Worm (Caenorhabditis elegans) whole organism, L1 larva: ENCODE measurements around the gene gplb-1.

Experiments used
- ama-1 ChIP-seq: fragments of 150-350 bp; optimal IDR thresholded peaks from 2 replicates; lab custom pipeline; 2014
- ceh-63 ChIP-seq: fragments of 200-800 bp; sonication (Bioruptor generic); optimal IDR thresholded peaks from 2 replicates; lab custom pipeline; 2018; ENCODE audit warnings: mild to moderate bottlenecking, missing genetic modification characterization, missing compliant biosample characterization
- fkh-8 ChIP-seq: sonication (generic microtip); optimal IDR thresholded peaks from 2 replicates; lab custom pipeline; 2016; ENCODE audit warnings: mild to moderate bottlenecking, missing genetic modification characterization, missing compliant biosample characterization
- lin-39 ChIP-seq: fragments of 150-350 bp; optimal IDR thresholded peaks from 2 replicates; lab custom pipeline; 2014; ENCODE audit warnings: missing biosample characterization, missing genetic modification reagents, missing genetic modification characterization
- snu-23 ChIP-seq: sonication (generic microtip); optimal IDR thresholded peaks from 2 replicates; lab custom pipeline; 2016; ENCODE audit warnings: missing genetic modification characterization, missing compliant biosample characterization

The gplb-1 gene

DNA sequence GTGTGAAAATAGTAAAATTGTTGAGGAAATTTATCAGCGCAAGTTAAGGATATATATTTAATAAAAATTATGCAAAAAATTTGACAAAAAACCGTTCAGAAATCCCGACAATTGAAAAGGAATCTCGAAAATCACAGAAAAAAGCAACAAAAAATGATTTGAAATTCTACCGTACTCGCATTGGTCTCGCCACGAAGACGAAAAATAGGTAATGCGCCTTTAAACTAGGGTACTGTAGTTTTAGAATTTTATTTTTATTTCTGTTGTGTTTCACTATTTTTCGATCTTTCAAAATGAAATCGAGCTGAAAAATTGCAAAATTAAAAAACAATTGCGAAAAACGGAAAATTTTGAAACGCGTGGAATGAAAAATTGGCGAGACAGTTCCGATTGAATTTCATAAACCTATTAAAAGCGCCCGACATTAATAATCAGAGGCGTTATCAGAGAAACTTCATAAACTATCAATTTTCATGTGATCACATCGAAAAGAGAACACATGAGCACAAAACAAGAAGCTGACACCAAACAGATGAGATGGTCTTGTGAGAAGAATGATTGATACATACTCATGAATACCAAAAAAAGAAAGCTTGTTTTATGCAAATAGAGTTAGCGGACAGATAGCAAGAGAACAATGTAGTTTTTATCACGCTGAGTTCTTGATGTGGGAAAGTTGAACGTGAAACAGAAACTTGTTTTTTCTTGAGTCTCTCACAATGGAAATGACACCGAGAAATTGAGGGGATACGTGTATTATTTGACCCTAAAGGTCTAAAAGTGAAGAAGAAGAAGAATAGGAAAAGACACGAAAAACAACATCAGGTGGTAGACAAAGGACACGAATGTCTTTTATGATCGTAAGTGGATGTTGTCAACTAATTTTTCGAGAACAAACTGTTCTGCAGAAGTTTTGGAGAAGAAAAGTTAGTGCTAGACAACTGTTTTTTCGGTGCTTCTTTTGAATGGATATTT is 45.9 kb downstream of the gplb-1 start (continued):
- no peak for TF ChIP-seq lin-39
- no peak for TF ChIP-seq fkh-8 (tag; lab: Kevin White, UChicago)
- TF ChIP-seq ceh-63: no peak
- TF ChIP-seq ama-1 (lab: Kevin White, UChicago): peak; percentile 42
- TF ChIP-seq snu-23: no peak
